Fruit fly (Drosophila melanogaster) S2 (cell line): Measurements from ENCODE around the gene CG6574.

ENCODE experiments used
- CG8478 ChIP-seq: fragments of >200 bp; optimal IDR thresholded peaks from 2 replicates; lab custom pipeline; 2018
- CTCF ChIP-seq, 2 experiments: fragments of >200 bp; optimal IDR thresholded peaks; 2 replicates each; lab custom pipeline; 2018

DNA sequence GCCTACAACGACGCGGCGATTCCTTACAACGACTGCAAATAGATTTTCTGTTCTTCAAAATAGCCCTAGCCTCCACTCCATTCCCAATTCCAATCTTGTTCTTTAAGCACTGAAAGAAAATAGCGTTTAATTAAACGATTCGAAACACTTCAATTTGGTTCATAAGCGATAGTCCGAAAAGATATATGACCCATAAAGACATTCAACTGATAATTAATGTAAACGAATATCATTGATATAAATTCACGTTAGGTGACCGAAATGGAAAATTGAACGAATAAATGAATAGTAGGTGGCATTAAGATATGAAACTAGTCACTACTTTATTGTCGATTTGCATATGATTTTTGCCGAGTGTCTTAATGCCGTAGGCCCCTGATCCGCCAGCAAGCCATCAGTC, 33.0 kb downstream of the CG6574 start:
- TF ChIP-seq CTCF (optimal IDR thresholded peaks at IDR 0.05; lab: Kevin White, UChicago) (no peak), CG8478 (lab: Kevin White, UChicago) (no peak)
